Fruit fly (Drosophila melanogaster) whole organism, wandering third instar larva: Measurements from ENCODE around the gene CG6707.

ENCODE experiments used
- Abd-B ChIP-seq: fragments of >200 bp; optimal IDR thresholded peaks from 2 replicates; lab custom pipeline; 2017; ENCODE audit warnings: missing biosample characterization, missing genetic modification characterization
- CG9705 ChIP-seq: fragments of 200-800 bp; sonication (Bioruptor generic); optimal IDR thresholded peaks from 2 replicates; lab custom pipeline; 2018; ENCODE audit warnings: missing biosample characterization, mild to moderate bottlenecking, missing genetic modification characterization
- CrebA ChIP-seq: fragments of 200-800 bp; sonication (Bioruptor generic); optimal IDR thresholded peaks from 2 replicates; lab custom pipeline; 2016; ENCODE audit warnings: missing biosample characterization, mild to moderate bottlenecking, missing genetic modification characterization, borderline replicate concordance
- Dfd ChIP-seq: fragments of >200 bp; optimal IDR thresholded peaks from 2 replicates; lab custom pipeline; 2017; ENCODE audit warnings: missing biosample characterization, missing genetic modification characterization
- Dif ChIP-seq: fragments of 200-275, 200-300 bp; sonication (Bioruptor generic); optimal IDR thresholded peaks from 2 replicates; lab custom pipeline; 2018; ENCODE audit warnings: missing biosample characterization, missing genetic modification characterization; ENCODE audit not compliant: partially characterized antibody
- GATAd ChIP-seq: sonication (Bioruptor generic); optimal IDR thresholded peaks from 2 replicates; lab custom pipeline; 2016; ENCODE audit warnings: missing biosample characterization, missing genetic modification characterization
- HLH106 ChIP-seq: fragments of 200-800 bp; optimal IDR thresholded peaks from 3 replicates; lab custom pipeline; 2019; ENCODE audit warnings: missing biosample characterization, mild to moderate bottlenecking, missing genetic modification characterization, moderate library complexity
- Hnf4 ChIP-seq: fragments of 200-800 bp; sonication (Bioruptor generic); optimal IDR thresholded peaks from 2 replicates; lab custom pipeline; 2016; ENCODE audit warnings: missing biosample characterization, mild to moderate bottlenecking, missing genetic modification characterization
- Hr78 ChIP-seq: fragments of >200 bp; optimal IDR thresholded peaks from 2 replicates; lab custom pipeline; 2017; ENCODE audit warnings: missing biosample characterization, missing genetic modification characterization
- Hr83 ChIP-seq: fragments of 200-300 bp; sonication (Bioruptor generic); optimal IDR thresholded peaks from 2 replicates; lab custom pipeline; 2016; ENCODE audit warnings: missing biosample characterization, mild to moderate bottlenecking, missing genetic modification characterization, moderate library complexity; ENCODE audit not compliant: poor library complexity, severe bottlenecking
- Jra ChIP-seq: sonication (Bioruptor generic); optimal IDR thresholded peaks from 2 replicates; lab custom pipeline; 2016; ENCODE audit warnings: missing biosample characterization, missing genetic modification characterization
- Mio ChIP-seq: sonication (Bioruptor generic); optimal IDR thresholded peaks from 2 replicates; lab custom pipeline; 2016; ENCODE audit warnings: missing biosample characterization, missing genetic modification characterization
- N ChIP-seq: fragments of >200 bp; optimal IDR thresholded peaks from 2 replicates; lab custom pipeline; 2018; ENCODE audit warnings: missing biosample characterization, missing external identifiers, missing genetic modification characterization
- OdsH ChIP-seq: fragments of 200-800 bp; sonication (Bioruptor generic); optimal IDR thresholded peaks from 2 replicates; lab custom pipeline; 2016; ENCODE audit warnings: missing biosample characterization, mild to moderate bottlenecking, missing genetic modification characterization
- Rel ChIP-seq, 2 experiments: fragments of 200-800 bp; sonication (Bioruptor generic) in 1 of 2; optimal IDR thresholded peaks; 2 replicates in 1 of 2; 3 replicates in 1 of 2; lab custom pipeline; 2016 to 2019; ENCODE audit warnings: mild to moderate bottlenecking in 2 of 2, missing biosample characterization in 2 of 2, missing genetic modification characterization in 2 of 2, moderate library complexity in 1 of 2
- Sp1 ChIP-seq: fragments of 200-800 bp; sonication (Bioruptor generic); optimal IDR thresholded peaks from 3 replicates; lab custom pipeline; 2019; ENCODE audit warnings: missing biosample characterization, mild to moderate bottlenecking, missing genetic modification characterization, moderate library complexity
- Vsx2 ChIP-seq: fragments of 200-300, 225-300 bp; sonication (Bioruptor generic); optimal IDR thresholded peaks from 2 replicates; lab custom pipeline; 2018; ENCODE audit warnings: missing biosample characterization, missing genetic modification characterization; ENCODE audit not compliant: partially characterized antibody
- brk ChIP-seq: fragments of 200-800 bp; sonication (Bioruptor generic); optimal IDR thresholded peaks from 2 replicates; lab custom pipeline; 2016; ENCODE audit warnings: missing biosample characterization, mild to moderate bottlenecking, missing genetic modification characterization
- dl ChIP-seq, 2 experiments: fragments of 175-275, 200-275 bp in 1 of 2; fragments of 200-275 bp in 1 of 2; sonication (Bioruptor generic); optimal IDR thresholded peaks; lab custom pipeline; 2018; ENCODE audit warnings: mild to moderate bottlenecking in 2 of 2, missing biosample characterization in 2 of 2, missing genetic modification characterization in 2 of 2, moderate library complexity in 2 of 2; ENCODE audit not compliant: partially characterized antibody in 2 of 2, insufficient read depth in 1 of 2
- dsf ChIP-seq: sonication (Bioruptor generic); optimal IDR thresholded peaks from 2 replicates; lab custom pipeline; 2016; ENCODE audit warnings: missing biosample characterization, missing genetic modification characterization, borderline replicate concordance
- foxo ChIP-seq, 2 experiments: fragments of 200-800 bp; sonication (Bioruptor generic); optimal IDR thresholded peaks; 2 replicates in 1 of 2; 3 replicates in 1 of 2; lab custom pipeline; 2016 to 2017; ENCODE audit warnings: missing biosample characterization in 2 of 2, missing genetic modification characterization in 2 of 2
- fru ChIP-seq: fragments of 200-800 bp; sonication (Bioruptor generic); optimal IDR thresholded peaks from 3 replicates; lab custom pipeline; 2016; ENCODE audit warnings: missing biosample characterization, mild to moderate bottlenecking, missing genetic modification characterization
- h ChIP-seq: fragments of 200-800 bp; sonication (Bioruptor generic); optimal IDR thresholded peaks from 3 replicates; lab custom pipeline; 2016; ENCODE audit warnings: missing biosample characterization, mild to moderate bottlenecking, missing genetic modification characterization
- jim ChIP-seq: fragments of 175-275, 200-325 bp; sonication (Bioruptor generic); optimal IDR thresholded peaks from 2 replicates; lab custom pipeline; 2016; ENCODE audit warnings: missing biosample characterization, mild to moderate bottlenecking, missing genetic modification characterization
- lola ChIP-seq: fragments of >200 bp; optimal IDR thresholded peaks from 2 replicates; lab custom pipeline; 2017; ENCODE audit warnings: missing biosample characterization, missing genetic modification characterization
- psq ChIP-seq: fragments of 200-800 bp; sonication (Bioruptor generic); optimal IDR thresholded peaks from 3 replicates; lab custom pipeline; 2017; ENCODE audit warnings: missing biosample characterization, mild to moderate bottlenecking, missing genetic modification characterization, moderate library complexity
- tai ChIP-seq: sonication (Bioruptor generic); optimal IDR thresholded peaks from 2 replicates; lab custom pipeline; 2016; ENCODE audit warnings: missing biosample characterization, missing genetic modification characterization
- usp ChIP-seq: fragments of >200 bp; optimal IDR thresholded peaks from 2 replicates; lab custom pipeline; 2017; ENCODE audit warnings: missing biosample characterization, missing genetic modification characterization
- woc ChIP-seq: sonication (Bioruptor generic); optimal IDR thresholded peaks from 2 replicates; lab custom pipeline; 2016; ENCODE audit warnings: missing biosample characterization, mild to moderate bottlenecking, missing genetic modification characterization

Gene CG6707

dm6 chr3L:9853895-9854470, 44.4 kb downstream of the CG6707 start:
- TF ChIP-seq brk (GFP tag; lab: Kevin White, UChicago): peak; percentile 2
- TF ChIP-seq Sp1: no peak
- no peak for TF ChIP-seq Rel (GFP tag; optimal IDR thresholded peaks at IDR 0.05; lab: Kevin White, UChicago)
- TF ChIP-seq Rel (tag; optimal IDR thresholded peaks at IDR 0.05; lab: Kevin White, UChicago): peak; percentile 90
- peak in 1 of 2 experiments; percentile 61 for TF ChIP-seq dl (GFP tag; optimal IDR thresholded peaks at IDR 0.05; lab: Kevin White, UChicago; ENCODE audit: insufficient read depth in 1 of 2, partially characterized antibody in 2 of 2)
- peak; percentile 21 for TF ChIP-seq Dif
- TF ChIP-seq foxo (GFP tag; optimal IDR thresholded peaks at IDR 0.05; lab: Kevin White, UChicago): peak in 1 of 2 experiments; percentile 25
- no peak for TF ChIP-seq usp (GFP tag; lab: Kevin White, UChicago)
- peak; percentile 86 for TF ChIP-seq fru (GFP tag; lab: Kevin White, UChicago)
- TF ChIP-seq CG9705: no peak
- no peak for TF ChIP-seq Abd-B (GFP tag; lab: Kevin White, UChicago)
- TF ChIP-seq psq: peak; percentile 66
- TF ChIP-seq N (GFP tag; lab: Kevin White, UChicago): peak; percentile 28
- TF ChIP-seq h (GFP tag; lab: Kevin White, UChicago): peak; percentile 62
- TF ChIP-seq Jra (GFP tag; lab: Kevin White, UChicago): peak; percentile 20
- TF ChIP-seq, all 38 proteins: peak for 10

dm6 chr3L:9853140-9853746, 45.1 kb downstream of the CG6707 start:
- TF ChIP-seq Vsx2 (GFP tag; lab: Kevin White, UChicago) (peak; percentile 28), Dfd (GFP tag; lab: Kevin White, UChicago) (peak; percentile 92), Hr78 (no peak), HLH106 (tag; lab: Kevin White, UChicago) (peak; percentile 1), psq (peak; percentile 88)

dm6 chr3L:9851000-9851671, 47.2 kb downstream of the CG6707 start:
- TF ChIP-seq Hr83 (GFP tag; lab: Kevin White, UChicago) (no peak), Hr78 (no peak), Dfd (GFP tag; lab: Kevin White, UChicago) (no peak), Dif (no peak), tai (GFP tag; lab: Kevin White, UChicago) (no peak), OdsH (GFP tag; lab: Kevin White, UChicago) (no peak)

- TF ChIP-seq Hnf4 (GFP tag; lab: Kevin White, UChicago) (no peak), jim (no peak), usp (GFP tag; lab: Kevin White, UChicago) (no peak), Vsx2 (GFP tag; lab: Kevin White, UChicago) (no peak), Dif (no peak), Hr83 (GFP tag; lab: Kevin White, UChicago) (no peak), CrebA (GFP tag; lab: Kevin White, UChicago) (no peak), brk (GFP tag; lab: Kevin White, UChicago) (no peak), Mio (GFP tag; lab: Kevin White, UChicago) (no peak), lola (GFP tag; lab: Kevin White, UChicago) (no peak), HLH106 (tag; lab: Kevin White, UChicago) (no peak)
Measured at dm6 chr3L:9850114-9850513, 48.3 kb downstream of the CG6707 start.

- TF ChIP-seq OdsH (GFP tag; lab: Kevin White, UChicago): no peak
- TF ChIP-seq dsf (GFP tag; lab: Kevin White, UChicago): no peak
- TF ChIP-seq woc (GFP tag; lab: Kevin White, UChicago): no peak
- TF ChIP-seq HLH106 (tag; lab: Kevin White, UChicago): no peak
- TF ChIP-seq CG9705: no peak
- no peak for TF ChIP-seq GATAd (GFP tag; lab: Kevin White, UChicago)
Measured at dm6 chr3L:9848744-9849143, 49.6 kb downstream of the CG6707 start.
